Worm (Caenorhabditis elegans) whole organism, young adult: ENCODE measurements around the gene tut-1.

Experiments used
- B0035.1 ChIP-seq: sonication (generic microtip); optimal IDR thresholded peaks from 2 replicates; lab custom pipeline; 2016; ENCODE audit warnings: missing genetic modification characterization, mild to moderate bottlenecking, missing compliant biosample characterization, missing genotype, missing genetic modification reagents
- B0261.1 ChIP-seq: sonication (generic microtip); optimal IDR thresholded peaks from 2 replicates; lab custom pipeline; 2016; ENCODE audit warnings: mild to moderate bottlenecking, missing genetic modification characterization, moderate library complexity, missing compliant biosample characterization
- B0336.3 ChIP-seq: fragments of 200-800 bp; sonication (Bioruptor generic); IDR thresholded peaks from 2 replicates; pipeline ENCODE4 v1.3.6; 2022; ENCODE audit warnings: missing genetic modification characterization, missing compliant biosample characterization
- F23B12.7 ChIP-seq: sonication (generic microtip); optimal IDR thresholded peaks from 2 replicates; lab custom pipeline; 2017; ENCODE audit warnings: missing genetic modification characterization, mild to moderate bottlenecking, missing compliant biosample characterization, antibody characterized with exemption, moderate library complexity; ENCODE audit not compliant: insufficient read depth
- F37B4.10 ChIP-seq: fragments of 200-800 bp; sonication (Bioruptor generic); IDR thresholded peaks from 2 replicates; pipeline ENCODE4 v1.3.6; 2022; ENCODE audit warnings: missing genetic modification characterization, missing compliant biosample characterization
- F57A8.1 ChIP-seq: fragments of 200-800 bp; sonication (Bioruptor generic); optimal IDR thresholded peaks from 2 replicates; lab custom pipeline; 2018; ENCODE audit warnings: mild to moderate bottlenecking, missing genetic modification characterization, moderate library complexity, missing compliant biosample characterization
- F57C9.4 ChIP-seq: sonication (generic microtip); optimal IDR thresholded peaks from 2 replicates; lab custom pipeline; 2017; ENCODE audit warnings: mild to moderate bottlenecking, missing genetic modification characterization, missing compliant biosample characterization
- Y56A3A.18 ChIP-seq: fragments of 200-800 bp; sonication (Bioruptor generic); IDR thresholded peaks from 2 replicates; pipeline ENCODE4 v1.3.6; 2022; ENCODE audit warnings: missing genetic modification reagents, missing genetic modification characterization, missing compliant biosample characterization
- Y67H2A.10 ChIP-seq: fragments of 200-800 bp; sonication (Bioruptor generic); conservative IDR thresholded peaks from 2 replicates; pipeline ENCODE4 v1.3.6; 2022; ENCODE audit warnings: missing genetic modification reagents, missing genetic modification characterization, missing compliant biosample characterization
- akir-1 ChIP-seq: fragments of 200-800 bp; sonication (Bioruptor generic); optimal IDR thresholded peaks from 2 replicates; lab custom pipeline; 2018; ENCODE audit warnings: mild to moderate bottlenecking, missing genetic modification characterization, moderate library complexity, missing compliant biosample characterization
- atf-7 ChIP-seq: sonication (generic microtip); optimal IDR thresholded peaks from 2 replicates; lab custom pipeline; 2017; ENCODE audit warnings: mild to moderate bottlenecking, missing genetic modification characterization, missing compliant biosample characterization
- attf-5 ChIP-seq: fragments of 200-800 bp; sonication (Bioruptor generic); optimal IDR thresholded peaks from 2 replicates; lab custom pipeline; 2018; ENCODE audit warnings: mild to moderate bottlenecking, missing genetic modification characterization, missing compliant biosample characterization
- attf-6 ChIP-seq: fragments of 200-800 bp; sonication (Bioruptor generic); IDR thresholded peaks from 2 replicates; pipeline ENCODE4 v1.3.6; 2022; ENCODE audit warnings: missing genetic modification reagents, missing genetic modification characterization, missing compliant biosample characterization
- bed-1 ChIP-seq: fragments of 200-800 bp; sonication (Bioruptor generic); IDR thresholded peaks from 2 replicates; pipeline ENCODE4 v1.3.6; 2022; ENCODE audit warnings: missing genetic modification reagents, missing genetic modification characterization, missing compliant biosample characterization
- bed-2 ChIP-seq: fragments of 200-800 bp; sonication (Bioruptor generic); IDR thresholded peaks from 2 replicates; pipeline ENCODE4 v1.3.6; 2022; ENCODE audit warnings: missing genetic modification reagents, missing genetic modification characterization, missing compliant biosample characterization
- cebp-2 ChIP-seq: fragments of 200-800 bp; sonication (Bioruptor generic); IDR thresholded peaks from 2 replicates; pipeline ENCODE4 v1.3.6; 2022; ENCODE audit warnings: missing genetic modification characterization, missing compliant biosample characterization
- ceh-100 ChIP-seq: fragments of 200-800 bp; sonication (Bioruptor generic); IDR thresholded peaks from 2 replicates; pipeline ENCODE4 v1.3.6; 2022; ENCODE audit warnings: missing genetic modification reagents, missing genetic modification characterization, missing compliant biosample characterization
- ceh-40 ChIP-seq: fragments of 200-800 bp; sonication (Bioruptor generic); IDR thresholded peaks from 2 replicates; pipeline ENCODE4 v1.3.6; 2022; ENCODE audit warnings: missing genetic modification characterization, missing compliant biosample characterization
- ceh-79 ChIP-seq: sonication (generic microtip); optimal IDR thresholded peaks from 2 replicates; lab custom pipeline; 2017; ENCODE audit warnings: mild to moderate bottlenecking, missing genetic modification characterization, missing compliant biosample characterization
- ceh-91 ChIP-seq: fragments of 200-800 bp; sonication (Bioruptor generic); IDR thresholded peaks from 2 replicates; pipeline ENCODE4 v1.3.6; 2022; ENCODE audit warnings: missing genetic modification reagents, missing genetic modification characterization, missing compliant biosample characterization
- die-1 ChIP-seq: sonication (generic microtip); optimal IDR thresholded peaks from 2 replicates; lab custom pipeline; 2016; ENCODE audit warnings: missing genotype, mild to moderate bottlenecking, missing genetic modification characterization, missing compliant biosample characterization
- dox-1 ChIP-seq: fragments of 200-800 bp; sonication (Bioruptor generic); IDR thresholded peaks from 2 replicates; pipeline ENCODE4 v1.3.6; 2022; ENCODE audit warnings: missing genetic modification reagents, missing genetic modification characterization, missing compliant biosample characterization
- ekl-4 ChIP-seq: fragments of 200-800 bp; sonication (Bioruptor generic); IDR thresholded peaks from 2 replicates; pipeline ENCODE4 v1.3.6; 2022; ENCODE audit warnings: missing genetic modification reagents, missing genetic modification characterization, missing compliant biosample characterization
- gei-17 ChIP-seq: fragments of 200-800 bp; sonication (Bioruptor generic); optimal IDR thresholded peaks from 2 replicates; lab custom pipeline; 2018; ENCODE audit warnings: mild to moderate bottlenecking, missing genetic modification characterization, missing compliant biosample characterization
- him-1 ChIP-seq: sonication (generic microtip); optimal IDR thresholded peaks from 2 replicates; lab custom pipeline; 2016; ENCODE audit warnings: missing genotype, missing genetic modification reagents, missing genetic modification characterization, missing compliant biosample characterization
- hsf-1 ChIP-seq: fragments of 200-800 bp; sonication (Bioruptor generic); IDR thresholded peaks from 2 replicates; pipeline ENCODE4 v1.3.6; 2022; ENCODE audit warnings: missing genetic modification reagents, missing genetic modification characterization, missing compliant biosample characterization
- let-526 ChIP-seq: fragments of 200-800 bp; sonication (Bioruptor generic); IDR thresholded peaks from 2 replicates; pipeline ENCODE4 v1.3.6; 2022; ENCODE audit warnings: missing genetic modification reagents, missing genetic modification characterization, missing compliant biosample characterization
- lin-26 ChIP-seq: fragments of 200-800 bp; sonication (Bioruptor generic); IDR thresholded peaks from 2 replicates; pipeline ENCODE4 v1.3.6; 2022; ENCODE audit warnings: missing genetic modification reagents, missing genetic modification characterization, missing compliant biosample characterization
- lin-35 ChIP-seq, 3 experiments: fragments of 150-350 bp in 2 of 3; sonication (generic microtip) in 1 of 3; optimal IDR thresholded peaks; 2 replicates each; lab custom pipeline; 2014 to 2018; ENCODE audit warnings: missing biosample characterization in 3 of 3, missing genetic modification characterization in 3 of 3, missing genetic modification reagents in 3 of 3
- madf-3 ChIP-seq: fragments of 200-800 bp; sonication (Bioruptor generic); IDR thresholded peaks from 2 replicates; pipeline ENCODE4 v1.3.6; 2022; ENCODE audit warnings: missing genetic modification reagents, missing genetic modification characterization, missing compliant biosample characterization
- mcd-1 ChIP-seq: fragments of 200-800 bp; sonication (Bioruptor generic); IDR thresholded peaks from 2 replicates; pipeline ENCODE4 v1.3.6; 2022; ENCODE audit warnings: missing genetic modification reagents, missing genetic modification characterization, missing compliant biosample characterization
- mel-28 ChIP-seq: sonication (generic microtip); optimal IDR thresholded peaks from 2 replicates; lab custom pipeline; 2016; ENCODE audit warnings: borderline replicate concordance, mild to moderate bottlenecking, missing genetic modification characterization, missing compliant biosample characterization
- mes-4 ChIP-seq: sonication (generic microtip); optimal IDR thresholded peaks from 2 replicates; lab custom pipeline; 2016; ENCODE audit warnings: missing genotype, missing genetic modification characterization, missing compliant biosample characterization
- mxl-1 ChIP-seq: sonication (generic microtip); optimal IDR thresholded peaks from 2 replicates; lab custom pipeline; 2016; ENCODE audit warnings: missing genetic modification characterization, missing compliant biosample characterization
- nfya-1 ChIP-seq: sonication (generic microtip); optimal IDR thresholded peaks from 2 replicates; lab custom pipeline; 2017; ENCODE audit warnings: antibody characterized with exemption, missing compliant biosample characterization, missing genetic modification characterization, borderline replicate concordance; ENCODE audit not compliant: insufficient read depth
- nfyb-1 ChIP-seq: fragments of 200-800 bp; sonication (Bioruptor generic); IDR thresholded peaks from 2 replicates; pipeline ENCODE4 v1.3.6; 2022; ENCODE audit warnings: missing genetic modification reagents, missing genetic modification characterization, missing compliant biosample characterization
- rec-8 ChIP-seq, 2 experiments: sonication (generic microtip); optimal IDR thresholded peaks; 2 replicates each; lab custom pipeline; 2016; ENCODE audit warnings: mild to moderate bottlenecking in 2 of 2, missing genetic modification characterization in 2 of 2, missing genetic modification reagents in 2 of 2, missing genotype in 2 of 2, missing biosample characterization in 1 of 2, missing compliant biosample characterization in 1 of 2, moderate library complexity in 1 of 2
- repo-1 ChIP-seq: sonication (generic microtip); optimal IDR thresholded peaks from 2 replicates; lab custom pipeline; 2017; ENCODE audit warnings: mild to moderate bottlenecking, missing genetic modification characterization, missing compliant biosample characterization
- somi-1 ChIP-seq: fragments of 200-800 bp; sonication (Bioruptor generic); optimal IDR thresholded peaks from 2 replicates; lab custom pipeline; 2018; ENCODE audit warnings: mild to moderate bottlenecking, missing genetic modification characterization, missing compliant biosample characterization
- sptf-2 ChIP-seq: fragments of 200-800 bp; sonication (Bioruptor generic); optimal IDR thresholded peaks from 2 replicates; lab custom pipeline; 2018; ENCODE audit warnings: mild to moderate bottlenecking, missing genetic modification characterization, missing compliant biosample characterization
- tbp1 ChIP-seq: fragments of 200-800 bp; sonication (Bioruptor generic); optimal IDR thresholded peaks from 2 replicates; lab custom pipeline; 2018; ENCODE audit warnings: mild to moderate bottlenecking, missing genetic modification characterization, missing compliant biosample characterization
- tlf-1 ChIP-seq: fragments of 200-800 bp; sonication (Bioruptor generic); optimal IDR thresholded peaks from 2 replicates; lab custom pipeline; 2018; ENCODE audit warnings: mild to moderate bottlenecking, missing genetic modification characterization, missing compliant biosample characterization
- unc-62 ChIP-seq: fragments of 150-350 bp; optimal IDR thresholded peaks from 2 replicates; lab custom pipeline; 2014; ENCODE audit warnings: missing biosample characterization, missing genetic modification reagents, missing genetic modification characterization
- zfh-2 ChIP-seq: fragments of 200-800 bp; sonication (Bioruptor generic); conservative IDR thresholded peaks from 2 replicates; pipeline ENCODE4 v1.3.6; 2022; ENCODE audit warnings: missing genetic modification reagents, missing genetic modification characterization, missing compliant biosample characterization
- ztf-22 ChIP-seq: fragments of 200-800 bp; sonication (Bioruptor generic); optimal IDR thresholded peaks from 2 replicates; lab custom pipeline; 2018; ENCODE audit warnings: mild to moderate bottlenecking, missing genetic modification characterization, moderate library complexity, missing compliant biosample characterization
- ztf-28 ChIP-seq: fragments of 200-800 bp; sonication (Bioruptor generic); IDR thresholded peaks from 2 replicates; pipeline ENCODE4 v1.3.6; 2022; ENCODE audit warnings: missing genetic modification reagents, missing genetic modification characterization, missing compliant biosample characterization
- ztf-3 ChIP-seq: fragments of 200-800 bp; sonication (Bioruptor generic); optimal IDR thresholded peaks from 2 replicates; lab custom pipeline; 2018; ENCODE audit warnings: mild to moderate bottlenecking, missing genetic modification characterization, missing compliant biosample characterization
- ztf-6 ChIP-seq: fragments of 200-800 bp; sonication (Bioruptor generic); IDR thresholded peaks from 2 replicates; pipeline ENCODE4 v1.3.6; 2022; ENCODE audit warnings: missing genetic modification reagents, missing genetic modification characterization, missing compliant biosample characterization

Gene tut-1

DNA sequence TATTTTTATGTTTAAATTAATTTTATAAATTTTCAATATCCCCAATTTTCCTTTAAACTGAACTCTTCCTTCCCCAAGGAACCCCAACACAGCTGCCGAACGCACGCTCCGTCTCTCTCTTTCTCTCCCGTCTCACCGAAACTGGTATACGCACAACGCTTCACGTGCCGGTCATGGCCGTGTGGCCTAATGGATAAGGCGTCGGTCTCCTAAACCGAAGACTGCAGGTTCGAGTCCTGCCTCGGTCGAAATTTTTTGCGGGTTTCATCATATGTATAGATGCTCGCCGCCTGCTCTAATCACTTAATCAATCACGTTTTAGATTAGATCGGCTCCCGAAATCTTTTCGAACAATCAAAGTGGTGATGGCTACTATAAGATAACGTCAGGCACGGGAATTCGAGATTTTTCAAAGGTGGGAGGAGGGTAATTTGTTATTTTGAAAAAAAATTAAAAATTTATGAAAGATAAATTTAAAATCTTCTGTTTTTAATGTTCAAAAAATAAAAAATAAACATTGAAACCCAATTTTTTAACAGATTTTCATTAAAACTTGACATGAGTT is 22.4 kb upstream of the tut-1 start (continued):
- TF ChIP-seq F57A8.1 (GFP tag; lab: Kevin White, UChicago) = peak; percentile 3
- peak; percentile 20; the same call in 1 of the 2 replicates for TF ChIP-seq ceh-100 (GFP tag; lab: Robert Waterston, UW)
- TF ChIP-seq F57C9.4 = no peak
- peak; percentile 94 for TF ChIP-seq him-1 (tag; lab: Kevin White, UChicago)
- TF ChIP-seq bed-2 = 0 out of 2 replicates have a peak, but pooled peaks have one; percentile 8
- no peak for TF ChIP-seq hsf-1
- TF ChIP-seq lin-35 (GFP tag; optimal IDR thresholded peaks at IDR 0.05; lab: Kevin White, UChicago) = peak in 1 of 3 experiments; percentile 11
- TF ChIP-seq ceh-91 = 0 out of 2 replicates have a peak, but pooled peaks have one; percentile 12
- no peak for TF ChIP-seq sptf-2 (GFP tag; lab: Kevin White, UChicago)
- TF ChIP-seq mcd-1 (GFP tag; lab: Robert Waterston, UW) = peak; percentile 71
- 0 out of 2 replicates have a peak, but pooled peaks have one; percentile 50 for TF ChIP-seq ztf-28 (GFP tag; lab: Robert Waterston, UW)
- 0 out of 2 replicates have a peak, but pooled peaks have one; percentile 54 for TF ChIP-seq Y56A3A.18 (GFP tag; lab: Robert Waterston, UW)
- no peak for TF ChIP-seq repo-1 (tag; lab: Kevin White, UChicago)
- TF ChIP-seq atf-7 (tag; lab: Kevin White, UChicago) = no peak
- no peak for TF ChIP-seq somi-1 (GFP tag; lab: Kevin White, UChicago)
- TF ChIP-seq nfyb-1 (GFP tag; lab: Robert Waterston, UW) = peak; percentile 79
- no peak for TF ChIP-seq ztf-3 (GFP tag; lab: Kevin White, UChicago)
- TF ChIP-seq zfh-2 = peak; percentile 71
- 0 out of 2 replicates have a peak, but pooled peaks have one; percentile 78 for TF ChIP-seq F37B4.10 (GFP tag; lab: Robert Waterston, UW)
- peak; percentile 75 for TF ChIP-seq ekl-4
- TF ChIP-seq die-1 (tag; lab: Kevin White, UChicago) = peak; percentile 68
- peak; percentile 92 for TF ChIP-seq B0261.1 (tag; lab: Kevin White, UChicago)
- no peak for TF ChIP-seq attf-6
- no peak for TF ChIP-seq ztf-22 (GFP tag; lab: Kevin White, UChicago)
- no peak for TF ChIP-seq nfya-1 (tag; lab: Kevin White, UChicago)
- TF ChIP-seq ceh-40 (GFP tag; lab: Robert Waterston, UW) = no peak
- TF ChIP-seq cebp-2 (GFP tag; lab: Robert Waterston, UW) = peak; percentile 55; the same call in 1 of the 2 replicates
- TF ChIP-seq mxl-1 = peak; percentile 75
- TF ChIP-seq ceh-79 (tag; lab: Kevin White, UChicago) = no peak
- no peak for TF ChIP-seq unc-62 (GFP tag; lab: Kevin White, UChicago)
- no peak for TF ChIP-seq Y67H2A.10 (GFP tag; lab: Robert Waterston, UW)
- peak; percentile 13 for TF ChIP-seq B0035.1 (tag; lab: Kevin White, UChicago)
- no peak for TF ChIP-seq bed-1 (GFP tag; lab: Robert Waterston, UW)
- TF ChIP-seq F23B12.7 (tag; lab: Kevin White, UChicago) = no peak
- 0 out of 2 replicates have a peak, but pooled peaks have one; percentile 39 for TF ChIP-seq ztf-6 (GFP tag; lab: Robert Waterston, UW)
- TF ChIP-seq let-526 = no peak
- TF ChIP-seq lin-26 (GFP tag; lab: Robert Waterston, UW) = peak; percentile 90
- TF ChIP-seq tlf-1 = no peak
- TF ChIP-seq attf-5 (GFP tag; lab: Kevin White, UChicago) = peak; percentile 58
- no peak for TF ChIP-seq madf-3 (GFP tag; lab: Robert Waterston, UW)
- peak; percentile 21 to 48 for TF ChIP-seq rec-8 (tag; optimal IDR thresholded peaks at IDR 0.05; lab: Kevin White, UChicago)
- no peak for TF ChIP-seq gei-17 (GFP tag; lab: Kevin White, UChicago)
- TF ChIP-seq akir-1 (GFP tag; lab: Kevin White, UChicago) = peak; percentile 25
- TF ChIP-seq mel-28 = no peak
- no peak for TF ChIP-seq B0336.3 (GFP tag; lab: Robert Waterston, UW)
- TF ChIP-seq dox-1 (GFP tag; lab: Robert Waterston, UW) = peak; percentile 86
- peak; percentile 99 for TF ChIP-seq tbp1
- TF ChIP-seq mes-4 = peak; percentile 35
